Worm (Caenorhabditis elegans): Measurements from ENCODE around the gene dhps-1.

ce11 chrII:11998903-11999302 is 6.1 kb downstream of the dhps-1 start, which contains the start of gene Y17G7B.23:
- TF ChIP-seq ztf-29 (GFP tag; IDR thresholded peaks at IDR 0.05): no peak
- no peak for TF ChIP-seq flt-1 (GFP tag; IDR thresholded peaks at IDR 0.05)
- TF ChIP-seq ref-1 (GFP tag; conservative IDR thresholded peaks at IDR 0.05): no peak
- no peak for TF ChIP-seq med-1 (GFP tag; optimal IDR thresholded peaks at IDR 0.05; ENCODE audit: insufficient read depth)
- TF ChIP-seq T22C8.4 (GFP tag; IDR thresholded peaks at IDR 0.05): no peak
- TF ChIP-seq cog-1 (tag; optimal IDR thresholded peaks at IDR 0.05): no peak
- TF ChIP-seq tab-1 (GFP tag; IDR thresholded peaks at IDR 0.05): no peak
